Fruit fly (Drosophila melanogaster): Measurements from ENCODE around the gene Samuel.
A peak's percentile ranks its signal among the peaks of the same experiment; 100 is the strongest.

The Samuel gene

dm6 chr2L:10970134-10970533 lies 96.7 kb downstream of the Samuel start, which contains the start of the genes Tmem214 and YL-1 (continued):
- TF ChIP-seq CG2678 (tag; optimal IDR thresholded peaks at IDR 0.05) (no peak), fru (optimal IDR thresholded peaks at IDR 0.05) (no peak), sug (tag; optimal IDR thresholded peaks at IDR 0.05) (no peak), NC2β (GFP tag; optimal IDR thresholded peaks at IDR 0.05) (peak; percentile 1), CG15601 (tag; optimal IDR thresholded peaks at IDR 0.05) (peak; percentile 2), repo (GFP tag; optimal IDR thresholded peaks at IDR 0.05) (no peak), MBD-R2 (GFP tag; IDR thresholded peaks at IDR 0.05) (peak; percentile 87), CG8944 (GFP tag; optimal IDR thresholded peaks at IDR 0.05) (no peak), CG7786 (GFP tag; optimal IDR thresholded peaks at IDR 0.05) (no peak), Deaf1 (tag; optimal IDR thresholded peaks at IDR 0.05) (no peak), br (optimal IDR thresholded peaks at IDR 0.05) (no peak), Nf-YA (GFP tag; IDR thresholded peaks at IDR 0.05) (no peak), CG32772 (GFP tag; IDR thresholded peaks at IDR 0.05) (no peak), CG14667 (GFP tag; IDR thresholded peaks at IDR 0.05) (no peak), Sox102F (GFP tag; optimal IDR thresholded peaks at IDR 0.05) (no peak), Hr51 (GFP tag; optimal IDR thresholded peaks at IDR 0.05) (no peak), CG10321 (GFP tag; IDR thresholded peaks at IDR 0.05) (no peak), HLH54F (GFP tag; optimal IDR thresholded peaks at IDR 0.05) (no peak), Ets97D (GFP tag; optimal IDR thresholded peaks at IDR 0.05) (peak; percentile 41), MESR4 (GFP tag; optimal IDR thresholded peaks at IDR 0.05) (peak; percentile 22), lola (GFP tag; optimal IDR thresholded peaks at IDR 0.05) (no peak), aop (GFP tag; IDR thresholded peaks at IDR 0.05) (no peak), knrl (GFP tag; IDR thresholded peaks at IDR 0.05; ENCODE audit: partially characterized antibody) (peak; percentile 68), MTF-1 (GFP tag; optimal IDR thresholded peaks at IDR 0.05; ENCODE audit: borderline replicate concordance) (no peak), dmrt11E (tag; optimal IDR thresholded peaks at IDR 0.05) (no peak), Jarid2 (GFP tag; optimal IDR thresholded peaks at IDR 0.05) (no peak), CG2116 (GFP tag; optimal IDR thresholded peaks at IDR 0.05) (peak; percentile 45), CG6272 (GFP tag; IDR thresholded peaks at IDR 0.05) (no peak), wdn (GFP tag; IDR thresholded peaks at IDR 0.05) (no peak), lbe (GFP tag; optimal IDR thresholded peaks at IDR 0.05) (no peak), CG10543 (GFP tag; optimal IDR thresholded peaks at IDR 0.05) (no peak), Kr (GFP tag; optimal IDR thresholded peaks at IDR 0.05) (no peak), Poxn (GFP tag; IDR thresholded peaks at IDR 0.05) (no peak), cas (GFP tag; IDR thresholded peaks at IDR 0.05) (no peak), Dfd (GFP tag; optimal IDR thresholded peaks at IDR 0.05) (no peak), pan (optimal IDR thresholded peaks at IDR 0.05) (no peak), pan (GFP tag; optimal IDR thresholded peaks at IDR 0.05 in 1 of 2, IDR thresholded peaks at IDR 0.05 in 1 of 2) (no peak), al (GFP tag; IDR thresholded peaks at IDR 0.05) (no peak), ERR (GFP tag; optimal IDR thresholded peaks at IDR 0.05) (no peak), YL-1 (GFP tag; optimal IDR thresholded peaks at IDR 0.05) (peak; percentile 98), kah (GFP tag; optimal IDR thresholded peaks at IDR 0.05) (no peak), so (GFP tag; IDR thresholded peaks at IDR 0.05) (no peak), CG10462 (GFP tag; optimal IDR thresholded peaks at IDR 0.05) (no peak), CG12659 (GFP tag; optimal IDR thresholded peaks at IDR 0.05) (peak; percentile 76), jumu (GFP tag; optimal IDR thresholded peaks at IDR 0.05) (no peak), CG9727 (GFP tag; optimal IDR thresholded peaks at IDR 0.05) (peak; percentile 7), toy (GFP tag; IDR thresholded peaks at IDR 0.05) (no peak), CG17359 (tag; optimal IDR thresholded peaks at IDR 0.05) (no peak), ac (GFP tag; optimal IDR thresholded peaks at IDR 0.05) (no peak), twi (tag; optimal IDR thresholded peaks at IDR 0.05) (peak; percentile 3), pnt (GFP tag; optimal IDR thresholded peaks at IDR 0.05) (no peak), CG10147 (GFP tag; optimal IDR thresholded peaks at IDR 0.05) (peak; percentile 6), Dp (GFP tag; optimal IDR thresholded peaks at IDR 0.05) (peak; percentile 49)

Data from whole organism, embryonic.